Worm (Caenorhabditis elegans): ENCODE data around the gene ncr-2.

DNA sequence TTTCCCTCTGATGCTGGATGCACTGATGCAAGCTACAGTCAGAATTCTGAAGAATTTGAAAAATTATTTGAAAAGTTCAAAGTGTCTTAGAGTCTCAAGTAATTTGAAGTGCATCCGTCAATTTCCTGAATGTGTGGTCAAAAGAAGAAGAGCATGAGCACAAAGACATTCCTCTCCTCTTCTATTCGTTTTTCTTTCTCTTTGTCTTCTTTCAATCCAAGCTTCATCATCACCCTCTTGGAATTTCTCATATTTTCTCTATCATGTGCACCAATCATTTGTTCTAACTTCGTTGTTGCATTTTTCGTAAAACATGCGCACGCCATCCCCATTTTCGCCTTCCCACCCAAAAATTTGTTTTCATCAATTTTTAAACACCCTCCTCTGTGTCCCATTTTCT is 27.9 kb downstream of the ncr-2 start:
- no peak for TF ChIP-seq unc-62 (GFP tag; optimal IDR thresholded peaks at IDR 0.05)
- TF ChIP-seq drap-1 (GFP tag; optimal IDR thresholded peaks at IDR 0.05), result no peak
- TF ChIP-seq blmp-1 (tag; optimal IDR thresholded peaks at IDR 0.05), result no peak
- TF ChIP-seq cnd-1 (tag; optimal IDR thresholded peaks at IDR 0.05), result no peak
- no peak for TF ChIP-seq nhr-237 (tag; optimal IDR thresholded peaks at IDR 0.05)
- TF ChIP-seq ces-1 (GFP tag; optimal IDR thresholded peaks at IDR 0.05), result peak; percentile 23
